Worm (Caenorhabditis elegans) whole organism, L2 larva: ENCODE measurements around the gene F18C5.9.

Source experiments
- C34F6.9 ChIP-seq: fragments of 150-350 bp; optimal IDR thresholded peaks from 2 replicates; lab custom pipeline; 2014; ENCODE audit warnings: missing biosample characterization, missing genetic modification characterization
- F13H6.1 ChIP-seq: sonication (generic microtip); optimal IDR thresholded peaks from 2 replicates; lab custom pipeline; 2016; ENCODE audit warnings: missing genetic modification characterization, missing compliant biosample characterization
- R02D3.7 ChIP-seq: fragments of 150-350 bp; optimal IDR thresholded peaks from 2 replicates; lab custom pipeline; 2014; ENCODE audit warnings: missing biosample characterization, missing genetic modification characterization
- Y55F3AM.14 ChIP-seq: fragments of 200-800 bp; sonication (Bioruptor generic); optimal IDR thresholded peaks from 2 replicates; lab custom pipeline; 2018; ENCODE audit warnings: mild to moderate bottlenecking, missing genetic modification characterization, missing compliant biosample characterization
- ama-1 ChIP-seq: fragments of 150-350 bp; optimal IDR thresholded peaks from 2 replicates; lab custom pipeline; 2018; ENCODE audit warnings: inconsistent platforms
- blmp-1 ChIP-seq: sonication (generic microtip); optimal IDR thresholded peaks from 2 replicates; lab custom pipeline; 2017; ENCODE audit warnings: missing genetic modification characterization, mild to moderate bottlenecking, missing compliant biosample characterization, antibody characterized with exemption, moderate library complexity; ENCODE audit not compliant: insufficient read depth
- ceh-16 ChIP-seq: fragments of 150-350 bp; optimal IDR thresholded peaks from 2 replicates; lab custom pipeline; 2014; ENCODE audit warnings: missing biosample characterization, missing genetic modification characterization
- dmd-4 ChIP-seq: sonication (generic microtip); optimal IDR thresholded peaks from 2 replicates; lab custom pipeline; 2017; ENCODE audit warnings: missing biosample characterization, missing genetic modification characterization
- egl-27 ChIP-seq: sonication (generic microtip); optimal IDR thresholded peaks from 3 replicates; lab custom pipeline; 2017; ENCODE audit warnings: missing biosample characterization, missing genetic modification reagents, missing genetic modification characterization
- elt-1 ChIP-seq: fragments of 150-350 bp; optimal IDR thresholded peaks from 2 replicates; lab custom pipeline; 2014; ENCODE audit warnings: missing biosample characterization, missing genetic modification characterization
- elt-3 ChIP-seq: sonication (generic microtip); optimal IDR thresholded peaks from 2 replicates; lab custom pipeline; 2017; ENCODE audit warnings: missing biosample characterization, missing genetic modification characterization
- fos-1 ChIP-seq: fragments of 150-350 bp; optimal IDR thresholded peaks from 2 replicates; lab custom pipeline; 2014; ENCODE audit warnings: missing biosample characterization, missing genetic modification characterization
- gmeb-1 ChIP-seq: fragments of 150-350 bp; optimal IDR thresholded peaks from 2 replicates; lab custom pipeline; 2014; ENCODE audit warnings: missing biosample characterization, missing genetic modification characterization
- lin-11 ChIP-seq: fragments of 150-350 bp; sonication (generic microtip); optimal IDR thresholded peaks from 2 replicates; lab custom pipeline; 2014; ENCODE audit warnings: missing biosample characterization, missing genetic modification characterization, inconsistent platforms, mixed read lengths
- lin-13 ChIP-seq: fragments of 150-350 bp; optimal IDR thresholded peaks from 2 replicates; lab custom pipeline; 2014; ENCODE audit warnings: missing biosample characterization, missing genetic modification reagents, missing genetic modification characterization
- lin-39 ChIP-seq: fragments of 150-350 bp; optimal IDR thresholded peaks from 2 replicates; lab custom pipeline; 2014; ENCODE audit warnings: missing biosample characterization, missing genetic modification reagents, missing genetic modification characterization
- lsy-2 ChIP-seq, 2 experiments: fragments of 150-350 bp in 1 of 2; sonication (generic microtip) in 1 of 2; optimal IDR thresholded peaks; 2 replicates each; lab custom pipeline; 2014 to 2017; ENCODE audit warnings: missing biosample characterization in 2 of 2, missing genetic modification characterization in 2 of 2
- mbf-1 ChIP-seq: sonication (generic microtip); optimal IDR thresholded peaks from 2 replicates; lab custom pipeline; 2017; ENCODE audit warnings: missing biosample characterization, missing genetic modification characterization
- mdl-1 ChIP-seq, 2 experiments: fragments of 150-350 bp in 1 of 2; sonication (generic microtip) in 1 of 2; optimal IDR thresholded peaks; 2 replicates each; lab custom pipeline; 2017; ENCODE audit warnings: missing biosample characterization in 2 of 2, missing genetic modification characterization in 2 of 2
- nhr-10 ChIP-seq: sonication (generic microtip); optimal IDR thresholded peaks from 2 replicates; lab custom pipeline; 2017; ENCODE audit warnings: missing biosample characterization, missing genetic modification characterization
- nhr-11 ChIP-seq: fragments of 150-350 bp; optimal IDR thresholded peaks from 2 replicates; lab custom pipeline; 2014; ENCODE audit warnings: missing biosample characterization, missing genetic modification characterization
- nhr-12 ChIP-seq: fragments of 150-350 bp; optimal IDR thresholded peaks from 2 replicates; lab custom pipeline; 2014; ENCODE audit warnings: missing biosample characterization, missing genetic modification characterization
- nhr-129 ChIP-seq: fragments of 150-350 bp; optimal IDR thresholded peaks from 2 replicates; lab custom pipeline; 2014; ENCODE audit warnings: missing biosample characterization, missing genetic modification characterization
- nhr-237 ChIP-seq: fragments of 150-350 bp; optimal IDR thresholded peaks from 2 replicates; lab custom pipeline; 2014; ENCODE audit warnings: missing biosample characterization, missing genetic modification characterization
- nhr-25 ChIP-seq: fragments of 150-350 bp; sonication (generic microtip); optimal IDR thresholded peaks from 3 replicates; lab custom pipeline; 2014; ENCODE audit warnings: missing biosample characterization, missing genetic modification characterization
- peb-1 ChIP-seq: fragments of 150-350 bp; optimal IDR thresholded peaks from 2 replicates; lab custom pipeline; 2014; ENCODE audit warnings: missing biosample characterization, missing genetic modification characterization
- skn-1 ChIP-seq: sonication (generic microtip); optimal IDR thresholded peaks from 2 replicates; lab custom pipeline; 2017; ENCODE audit warnings: missing biosample characterization, missing genetic modification characterization
- sma-3 ChIP-seq: sonication (generic microtip); optimal IDR thresholded peaks from 2 replicates; lab custom pipeline; 2016; ENCODE audit warnings: missing genetic modification reagents, missing genetic modification characterization, missing compliant biosample characterization
- sma-9 ChIP-seq, 2 experiments: fragments of 150-350 bp in 1 of 2; sonication (generic microtip) in 1 of 2; optimal IDR thresholded peaks; 2 replicates each; lab custom pipeline; 2014 to 2016; ENCODE audit warnings: missing genetic modification characterization in 2 of 2, mild to moderate bottlenecking in 1 of 2, missing biosample characterization in 1 of 2, missing compliant biosample characterization in 1 of 2, missing genetic modification reagents in 1 of 2, moderate library complexity in 1 of 2
- snpc-4 ChIP-seq: fragments of 150-350 bp; optimal IDR thresholded peaks from 2 replicates; lab custom pipeline; 2014; ENCODE audit warnings: missing biosample characterization, missing genetic modification characterization
- unc-55 ChIP-seq: fragments of 150-350 bp; sonication (generic microtip); optimal IDR thresholded peaks from 3 replicates; lab custom pipeline; 2014; ENCODE audit warnings: missing biosample characterization, missing genetic modification reagents, missing genetic modification characterization
- zag-1 ChIP-seq: fragments of 150-350 bp; optimal IDR thresholded peaks from 2 replicates; lab custom pipeline; 2014; ENCODE audit warnings: missing biosample characterization, missing genetic modification characterization
- ztf-1 ChIP-seq: fragments of 200-800 bp; sonication (Bioruptor generic); conservative IDR thresholded peaks from 2 replicates; pipeline ENCODE4 v1.3.6; 2022; ENCODE audit warnings: missing genetic modification characterization, missing compliant biosample characterization
- ztf-11 ChIP-seq: sonication (generic microtip); optimal IDR thresholded peaks from 2 replicates; lab custom pipeline; 2017; ENCODE audit warnings: missing biosample characterization, missing genetic modification characterization
- ztf-4 ChIP-seq: fragments of 150-350 bp; optimal IDR thresholded peaks from 2 replicates; lab custom pipeline; 2014; ENCODE audit warnings: missing biosample characterization, missing genetic modification characterization

Gene F18C5.9

DNA sequence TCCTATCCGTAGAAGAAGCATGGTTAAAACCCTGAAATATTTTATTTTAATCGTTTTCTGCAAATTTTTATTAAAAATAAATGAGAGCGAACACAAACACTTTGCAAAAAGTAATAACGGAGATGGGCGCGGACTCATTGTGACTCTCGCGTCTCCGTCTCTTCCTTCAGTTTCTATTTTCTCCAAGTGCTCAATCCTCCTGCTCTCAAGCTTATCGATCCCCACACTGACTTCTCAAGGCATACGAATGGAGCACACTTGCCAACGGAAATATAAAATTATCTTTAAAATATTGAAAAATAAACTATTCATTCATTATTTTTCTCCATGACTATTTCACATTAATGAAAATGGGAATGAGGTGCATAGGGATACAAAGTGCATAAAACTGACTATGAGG lies 31.1 kb downstream of the F18C5.9 start, which contains the start of gene dnj-8:
dnj-8 (minus strand) TSS at position 31 of the 400 bp plus-strand sequence.
- TF ChIP-seq ama-1 (no peak), nhr-11 (tag; lab: Kevin White, UChicago) (no peak), elt-1 (tag; lab: Kevin White, UChicago) (no peak), sma-3 (GFP tag; lab: Kevin White, UChicago) (no peak), unc-55 (GFP tag; lab: Kevin White, UChicago) (peak; percentile 54), nhr-10 (tag; lab: Kevin White, UChicago) (no peak), blmp-1 (tag; lab: Kevin White, UChicago) (no peak), lsy-2 (tag; optimal IDR thresholded peaks at IDR 0.05; lab: Kevin White, UChicago) (peak in 1 of 2 experiments; percentile 6), peb-1 (tag; lab: Kevin White, UChicago) (no peak), C34F6.9 (tag; lab: Kevin White, UChicago) (peak; percentile 60), lin-39 (tag; lab: Kevin White, UChicago) (no peak)
- TF ChIP-seq, all 48 proteins: peak for 3

DNA sequence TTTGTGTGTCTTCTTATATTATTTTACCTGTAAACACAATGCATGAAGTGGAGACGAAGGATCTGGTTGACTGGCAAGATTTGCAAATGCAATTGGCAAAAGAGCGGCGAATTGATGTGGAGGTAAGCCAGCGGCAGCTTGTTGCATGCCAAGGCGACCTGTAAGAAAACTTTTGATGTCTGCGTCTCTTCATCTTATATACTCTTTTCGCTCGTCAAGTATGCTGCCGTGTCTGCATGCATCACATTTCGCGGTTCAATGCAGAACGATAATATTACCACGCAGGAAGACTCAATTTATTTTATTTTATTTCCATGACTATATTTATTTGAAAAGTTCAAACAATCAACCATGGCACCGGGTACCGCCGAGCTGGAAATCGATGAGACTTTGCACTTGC lies 34.0 kb downstream of the F18C5.9 start, which contains the start of gene vps-33.2:
vps-33.2 (plus strand) TSS at position 244 of the 400 bp plus-strand sequence.
- TF ChIP-seq lin-11 (peak; percentile 22), sma-9 (GFP tag; optimal IDR thresholded peaks at IDR 0.05; lab: Kevin White, UChicago) (peak; percentile 58), sma-9 (tag; optimal IDR thresholded peaks at IDR 0.05; lab: Kevin White, UChicago) (no peak), lsy-2 (tag; optimal IDR thresholded peaks at IDR 0.05; lab: Kevin White, UChicago) (peak; percentile 27 to 58), nhr-129 (tag; lab: Kevin White, UChicago) (peak; percentile 35), R02D3.7 (tag; lab: Kevin White, UChicago) (no peak), sma-3 (GFP tag; lab: Kevin White, UChicago) (peak; percentile 20), F13H6.1 (tag; lab: Kevin White, UChicago) (peak; percentile 46), skn-1 (no peak), snpc-4 (tag; lab: Kevin White, UChicago) (no peak), Y55F3AM.14 (GFP tag; lab: Kevin White, UChicago) (no peak), fos-1 (tag; lab: Kevin White, UChicago) (peak; percentile 23), C34F6.9 (tag; lab: Kevin White, UChicago) (peak; percentile 59), gmeb-1 (tag; lab: Kevin White, UChicago) (peak; percentile 48)

DNA sequence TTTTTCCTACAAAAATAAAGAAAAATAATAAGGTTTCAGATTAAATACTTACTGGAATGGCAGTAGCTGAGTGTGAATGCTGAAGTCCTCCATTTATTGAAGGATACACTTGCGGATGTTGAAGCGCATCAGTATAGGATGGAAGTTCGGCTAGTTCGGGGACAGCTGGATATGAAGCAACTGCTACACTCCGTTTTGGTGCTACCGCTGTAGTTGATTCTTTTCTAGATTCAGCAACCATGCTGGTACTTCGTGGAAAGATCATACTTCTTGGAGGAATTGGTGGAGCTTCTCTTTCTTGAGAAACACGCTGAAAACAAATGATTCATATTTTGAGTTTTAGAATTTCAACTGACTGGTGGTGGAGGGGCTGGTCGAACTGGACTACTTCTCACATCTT lies 41.7 kb downstream of the F18C5.9 start:
- TF ChIP-seq sma-9 (GFP tag; optimal IDR thresholded peaks at IDR 0.05; lab: Kevin White, UChicago): no peak
- TF ChIP-seq sma-9 (tag; optimal IDR thresholded peaks at IDR 0.05; lab: Kevin White, UChicago): no peak
- no peak for TF ChIP-seq R02D3.7 (tag; lab: Kevin White, UChicago)
- TF ChIP-seq ztf-1: no peak
- no peak for TF ChIP-seq nhr-237 (tag; lab: Kevin White, UChicago)

DNA sequence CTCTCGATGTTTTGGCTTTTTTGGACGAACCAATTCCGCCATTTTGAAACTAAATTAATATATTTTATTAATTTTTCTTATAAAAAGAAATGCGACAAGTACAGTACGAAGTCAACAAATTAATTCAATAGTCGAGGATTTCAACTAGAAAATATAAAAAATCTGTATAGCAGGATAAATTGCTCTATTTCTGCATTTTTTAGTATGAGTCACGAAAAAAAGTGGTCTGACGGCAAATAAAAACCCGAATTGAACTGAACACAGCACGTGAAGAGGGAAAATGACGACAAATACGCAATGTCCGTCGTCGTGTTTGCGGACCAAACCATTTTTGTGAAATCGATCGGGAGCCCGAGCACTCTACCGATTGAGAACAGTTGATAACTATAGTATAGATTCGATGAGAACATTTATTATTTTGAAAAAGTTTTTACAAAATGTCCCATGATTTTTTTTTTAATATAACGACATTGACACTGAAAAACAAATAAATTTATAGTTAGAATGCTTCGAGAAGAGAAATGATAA lies 42.4 kb downstream of the F18C5.9 start, which contains the start of gene epg-5:
epg-5 (minus strand) TSS at position 51 of the 528 bp plus-strand sequence.
- no peak for TF ChIP-seq ceh-16 (tag; lab: Kevin White, UChicago)
- TF ChIP-seq fos-1 (tag; lab: Kevin White, UChicago): peak; percentile 47
- TF ChIP-seq C34F6.9 (tag; lab: Kevin White, UChicago): peak; percentile 67
- TF ChIP-seq nhr-129 (tag; lab: Kevin White, UChicago): peak; percentile 59
- TF ChIP-seq mdl-1 (tag; optimal IDR thresholded peaks at IDR 0.05; lab: Kevin White, UChicago): peak in 1 of 2 experiments; percentile 19
- TF ChIP-seq mbf-1 (tag; lab: Kevin White, UChicago): no peak
- TF ChIP-seq nhr-12 (tag; lab: Kevin White, UChicago): no peak
- no peak for TF ChIP-seq ztf-11 (tag; lab: Kevin White, UChicago)
- TF ChIP-seq dmd-4 (tag; lab: Kevin White, UChicago): no peak
- no peak for TF ChIP-seq nhr-25 (tag; lab: Kevin White, UChicago)
- TF ChIP-seq lin-13 (GFP tag; lab: Kevin White, UChicago): no peak
- TF ChIP-seq lsy-2 (tag; optimal IDR thresholded peaks at IDR 0.05; lab: Kevin White, UChicago): peak in 1 of 2 experiments; percentile 61
- TF ChIP-seq egl-27 (tag; lab: Kevin White, UChicago): no peak
- TF ChIP-seq skn-1: no peak
- peak; percentile 6 for TF ChIP-seq lin-11
- TF ChIP-seq gmeb-1 (tag; lab: Kevin White, UChicago): no peak
- TF ChIP-seq elt-3 (tag; lab: Kevin White, UChicago): no peak
- no peak for TF ChIP-seq ama-1
- TF ChIP-seq zag-1: no peak
- TF ChIP-seq ztf-4 (tag; lab: Kevin White, UChicago): no peak
